Worm (Caenorhabditis elegans) whole organism, L1 larva: ENCODE data around the gene his-24.

Experiments
- C04F5.9 ChIP-seq: sonication (generic microtip); optimal IDR thresholded peaks from 2 replicates; lab custom pipeline; 2016; ENCODE audit warnings: missing genetic modification characterization, missing compliant biosample characterization
- C16A3.4 ChIP-seq: fragments of 150-350 bp; optimal IDR thresholded peaks from 2 replicates; lab custom pipeline; 2014; ENCODE audit warnings: missing biosample characterization, missing genetic modification characterization
- F16B12.6 ChIP-seq: fragments of 150-350 bp; optimal IDR thresholded peaks from 2 replicates; lab custom pipeline; 2014; ENCODE audit warnings: missing biosample characterization, missing genetic modification characterization
- alr-1 ChIP-seq: fragments of 200-800 bp; sonication (Bioruptor generic); optimal IDR thresholded peaks from 2 replicates; lab custom pipeline; 2018; ENCODE audit warnings: borderline replicate concordance, mild to moderate bottlenecking, missing genetic modification characterization, missing compliant biosample characterization
- aly-2 ChIP-seq: fragments of 150-350 bp; optimal IDR thresholded peaks from 2 replicates; lab custom pipeline; 2014; ENCODE audit warnings: missing biosample characterization, missing genetic modification characterization
- blmp-1 ChIP-seq: fragments of 150-350 bp; optimal IDR thresholded peaks from 2 replicates; lab custom pipeline; 2014; ENCODE audit warnings: missing biosample characterization, missing genetic modification characterization
- ceh-8 ChIP-seq: fragments of 200-800 bp; sonication (Bioruptor generic); optimal IDR thresholded peaks from 2 replicates; lab custom pipeline; 2018; ENCODE audit warnings: mild to moderate bottlenecking, missing genetic modification characterization, moderate library complexity, missing compliant biosample characterization
- ceh-82 ChIP-seq, 3 experiments: fragments of 150-350 bp in 1 of 3; sonication (generic microtip) in 2 of 3; optimal IDR thresholded peaks; 2 replicates each; lab custom pipeline; 2014 to 2017; ENCODE audit warnings: missing biosample characterization in 3 of 3, missing genetic modification characterization in 3 of 3
- ces-1 ChIP-seq: fragments of 150-350 bp; optimal IDR thresholded peaks from 2 replicates; lab custom pipeline; 2014; ENCODE audit warnings: missing biosample characterization, missing genetic modification reagents, missing genetic modification characterization
- dsc-1 ChIP-seq: sonication (generic microtip); optimal IDR thresholded peaks from 2 replicates; lab custom pipeline; 2016; ENCODE audit warnings: mild to moderate bottlenecking, missing genetic modification characterization, missing compliant biosample characterization
- efl-1 ChIP-seq, 4 experiments: fragments of 150-350 bp; optimal IDR thresholded peaks in 3 of 4; peaks in 1 of 4; 1 replicate in 1 of 4; 2 replicates in 3 of 4; lab custom pipeline; 2014; ENCODE audit warnings: missing biosample characterization in 2 of 4, missing genetic modification characterization in 2 of 4, missing genetic modification reagents in 2 of 4
- efl-3 ChIP-seq: fragments of 200-800 bp; sonication (Bioruptor generic); optimal IDR thresholded peaks from 2 replicates; lab custom pipeline; 2018; ENCODE audit warnings: mild to moderate bottlenecking, missing genetic modification characterization, missing compliant biosample characterization
- egl-13 ChIP-seq: sonication (generic microtip); optimal IDR thresholded peaks from 2 replicates; lab custom pipeline; 2016; ENCODE audit warnings: missing genotype, missing genetic modification reagents, missing genetic modification characterization, missing compliant biosample characterization
- egl-27 ChIP-seq, 2 experiments: fragments of 150-350 bp in 1 of 2; sonication (generic microtip); optimal IDR thresholded peaks; 3 replicates each; lab custom pipeline; 2017 to 2018; ENCODE audit warnings: missing biosample characterization in 2 of 2, missing genetic modification characterization in 2 of 2, missing genetic modification reagents in 2 of 2
- elt-2 ChIP-seq: sonication (generic microtip); optimal IDR thresholded peaks from 2 replicates; lab custom pipeline; 2016; ENCODE audit warnings: missing genetic modification characterization, mild to moderate bottlenecking, inconsistent platforms, missing compliant biosample characterization, missing genetic modification reagents
- elt-3 ChIP-seq, 6 experiments: fragments of 150-350 bp in 1 of 6; sonication (generic microtip); optimal IDR thresholded peaks; 2 replicates each; lab custom pipeline; 2017 to 2018; ENCODE audit warnings: missing biosample characterization in 6 of 6, missing genetic modification characterization in 6 of 6, inconsistent platforms in 1 of 6
- ets-5 ChIP-seq: fragments of 200-800 bp; sonication (Bioruptor generic); IDR thresholded peaks from 2 replicates; pipeline ENCODE4 v1.3.6; 2022; ENCODE audit warnings: missing genetic modification characterization, missing compliant biosample characterization
- fkh-4 ChIP-seq: sonication (generic microtip); optimal IDR thresholded peaks from 2 replicates; lab custom pipeline; 2016; ENCODE audit warnings: missing compliant biosample characterization, missing genetic modification characterization, borderline replicate concordance
- fos-1 ChIP-seq: fragments of 150-350 bp; optimal IDR thresholded peaks from 2 replicates; lab custom pipeline; 2014; ENCODE audit warnings: missing biosample characterization, missing genetic modification characterization
- grh-1 ChIP-seq: fragments of 200-800 bp; sonication (Bioruptor generic); IDR thresholded peaks from 2 replicates; pipeline ENCODE4 v1.3.6; 2022; ENCODE audit warnings: missing genetic modification reagents, missing genetic modification characterization, missing compliant biosample characterization
- hlh-4 ChIP-seq: sonication (generic microtip); optimal IDR thresholded peaks from 2 replicates; lab custom pipeline; 2016; ENCODE audit warnings: mild to moderate bottlenecking, missing genetic modification characterization, missing compliant biosample characterization
- hpl-2 ChIP-seq: fragments of 150-350 bp; optimal IDR thresholded peaks from 2 replicates; lab custom pipeline; 2014; ENCODE audit warnings: missing biosample characterization, missing genetic modification reagents, missing genetic modification characterization
- isw-1 ChIP-seq: fragments of 200-800 bp; sonication (Bioruptor generic); IDR thresholded peaks from 2 replicates; pipeline ENCODE4 v1.3.6; 2022; ENCODE audit warnings: missing genetic modification characterization, missing compliant biosample characterization
- lin-35 ChIP-seq, 2 experiments: fragments of 150-350 bp; optimal IDR thresholded peaks; 2 replicates each; lab custom pipeline; 2014; ENCODE audit warnings: missing biosample characterization in 2 of 2, missing genetic modification characterization in 2 of 2, missing genetic modification reagents in 2 of 2
- lir-3 ChIP-seq: sonication (generic microtip); optimal IDR thresholded peaks from 2 replicates; lab custom pipeline; 2016; ENCODE audit warnings: mild to moderate bottlenecking, missing genetic modification characterization, moderate library complexity, missing compliant biosample characterization; ENCODE audit not compliant: poor library complexity
- lsy-2 ChIP-seq, 2 experiments: fragments of 150-350 bp; optimal IDR thresholded peaks; 2 replicates each; lab custom pipeline; 2014; ENCODE audit warnings: missing biosample characterization in 2 of 2, missing genetic modification characterization in 2 of 2
- mdl-1 ChIP-seq, 2 experiments: fragments of 150-350 bp; optimal IDR thresholded peaks; 2 replicates each; lab custom pipeline; 2014 to 2017; ENCODE audit warnings: missing biosample characterization in 2 of 2, missing genetic modification characterization in 2 of 2, inconsistent platforms in 1 of 2
- mef-2 ChIP-seq: fragments of 150-350 bp; optimal IDR thresholded peaks from 2 replicates; lab custom pipeline; 2014; ENCODE audit warnings: missing biosample characterization, missing genetic modification characterization
- mep-1 ChIP-seq: fragments of 150-350 bp; optimal IDR thresholded peaks from 2 replicates; lab custom pipeline; 2014; ENCODE audit warnings: missing biosample characterization, missing genetic modification characterization
- nhr-11 ChIP-seq: fragments of 150-350 bp; optimal IDR thresholded peaks from 2 replicates; lab custom pipeline; 2014; ENCODE audit warnings: missing biosample characterization, missing genetic modification characterization
- nhr-12 ChIP-seq: sonication (generic microtip); optimal IDR thresholded peaks from 2 replicates; lab custom pipeline; 2017; ENCODE audit warnings: missing biosample characterization, missing genetic modification characterization
- nhr-19 ChIP-seq: fragments of 200-800 bp; sonication (Bioruptor generic); conservative IDR thresholded peaks from 2 replicates; pipeline ENCODE4 v1.3.6; 2022; ENCODE audit warnings: missing genetic modification characterization, missing compliant biosample characterization
- nhr-28 ChIP-seq: fragments of 150-350 bp; optimal IDR thresholded peaks from 2 replicates; lab custom pipeline; 2014; ENCODE audit warnings: missing biosample characterization, missing genetic modification characterization
- nhr-47 ChIP-seq: sonication (generic microtip); optimal IDR thresholded peaks from 2 replicates; lab custom pipeline; 2016; ENCODE audit warnings: mild to moderate bottlenecking, missing genetic modification characterization, moderate library complexity, missing compliant biosample characterization
- nhr-71 ChIP-seq: sonication (generic microtip); optimal IDR thresholded peaks from 2 replicates; lab custom pipeline; 2016; ENCODE audit warnings: mild to moderate bottlenecking, missing genetic modification characterization, moderate library complexity, missing compliant biosample characterization
- nhr-84 ChIP-seq: sonication (generic microtip); optimal IDR thresholded peaks from 2 replicates; lab custom pipeline; 2017; ENCODE audit warnings: missing biosample characterization, missing genetic modification characterization
- nhr-85 ChIP-seq: sonication (generic microtip); peaks from one replicate; lab custom pipeline; 2016; ENCODE audit warnings: missing genetic modification characterization, inconsistent platforms, missing compliant biosample characterization
- nhr-90 ChIP-seq: sonication (generic microtip); optimal IDR thresholded peaks from 2 replicates; lab custom pipeline; 2016; ENCODE audit warnings: mild to moderate bottlenecking, missing genetic modification characterization, missing compliant biosample characterization; ENCODE audit not compliant: poor library complexity
- pax-3 ChIP-seq: fragments of 200-800 bp; sonication (Bioruptor generic); optimal IDR thresholded peaks from 2 replicates; lab custom pipeline; 2018; ENCODE audit warnings: mild to moderate bottlenecking, missing genetic modification characterization, moderate library complexity, missing compliant biosample characterization
- pqm-1 ChIP-seq: sonication (generic microtip); optimal IDR thresholded peaks from 3 replicates; lab custom pipeline; 2017; ENCODE audit warnings: missing biosample characterization, missing genetic modification characterization
- rnt-1 ChIP-seq: sonication (generic microtip); optimal IDR thresholded peaks from 2 replicates; lab custom pipeline; 2016; ENCODE audit warnings: mild to moderate bottlenecking, missing genetic modification characterization, moderate library complexity, missing compliant biosample characterization
- skn-1 ChIP-seq: fragments of 150-350 bp; optimal IDR thresholded peaks from 2 replicates; lab custom pipeline; 2014; ENCODE audit warnings: missing biosample characterization, missing genetic modification characterization
- snpc-4 ChIP-seq: fragments of 150-350 bp; optimal IDR thresholded peaks from 2 replicates; lab custom pipeline; 2014; ENCODE audit warnings: missing biosample characterization, missing genetic modification characterization
- sptf-1 ChIP-seq: fragments of 150-350 bp; optimal IDR thresholded peaks from 2 replicates; lab custom pipeline; 2014; ENCODE audit warnings: missing biosample characterization, missing genetic modification characterization
- sup-37 ChIP-seq: fragments of 200-800 bp; sonication (Bioruptor generic); optimal IDR thresholded peaks from 2 replicates; lab custom pipeline; 2018; ENCODE audit warnings: mild to moderate bottlenecking, missing genetic modification characterization, missing compliant biosample characterization
- swsn-7 ChIP-seq: sonication (generic microtip); optimal IDR thresholded peaks from 2 replicates; lab custom pipeline; 2016; ENCODE audit warnings: missing genetic modification characterization, missing compliant biosample characterization
- tbx-2 ChIP-seq: sonication (generic microtip); optimal IDR thresholded peaks from 2 replicates; lab custom pipeline; 2016; ENCODE audit warnings: missing genetic modification characterization, missing compliant biosample characterization
- unc-130 ChIP-seq: fragments of 150-350 bp; optimal IDR thresholded peaks from 2 replicates; lab custom pipeline; 2017; ENCODE audit warnings: missing biosample characterization, missing genetic modification characterization, inconsistent platforms
- unc-86 ChIP-seq: sonication (generic microtip); optimal IDR thresholded peaks from 2 replicates; lab custom pipeline; 2016; ENCODE audit warnings: missing genetic modification characterization, missing compliant biosample characterization
- unc-98 ChIP-seq: fragments of 200-800 bp; sonication (Bioruptor generic); IDR thresholded peaks from 2 replicates; pipeline ENCODE4 v1.3.6; 2022; ENCODE audit warnings: missing genetic modification characterization, missing compliant biosample characterization
- xbp-1 ChIP-seq: sonication (generic microtip); optimal IDR thresholded peaks from 2 replicates; lab custom pipeline; 2016; ENCODE audit warnings: missing genetic modification characterization, missing compliant biosample characterization
- zag-1 ChIP-seq: fragments of 150-350 bp; optimal IDR thresholded peaks from 2 replicates; lab custom pipeline; 2014; ENCODE audit warnings: missing biosample characterization, missing genetic modification characterization
- ztf-4 ChIP-seq: fragments of 150-350 bp; optimal IDR thresholded peaks from 2 replicates; lab custom pipeline; 2014; ENCODE audit warnings: missing biosample characterization, missing genetic modification characterization

The his-24 gene

ce11 chrX:14489945-14490344 is at the start of gene his-24:
Gene his-24 (plus strand): TSS chrX:14490094.
- no peak for TF ChIP-seq lir-3 (tag; lab: Kevin White, UChicago)
- peak; percentile 51 for TF ChIP-seq unc-86 (tag; lab: Kevin White, UChicago)
- no peak for TF ChIP-seq nhr-11 (tag; lab: Kevin White, UChicago)
- TF ChIP-seq ceh-8, result peak; percentile 52
- no peak for TF ChIP-seq nhr-28 (tag; lab: Kevin White, UChicago)
- no peak for TF ChIP-seq ces-1 (GFP tag; lab: Kevin White, UChicago)
- TF ChIP-seq dsc-1 (tag; lab: Kevin White, UChicago), result peak; percentile 58
- no peak for TF ChIP-seq ztf-4 (tag; lab: Kevin White, UChicago)
- TF ChIP-seq efl-1 (optimal IDR thresholded peaks at IDR 0.05; lab: Kevin White, UChicago), result peak; percentile 46 to 48
- TF ChIP-seq efl-1 (GFP tag; optimal IDR thresholded peaks at IDR 0.05 in 1 of 2; lab: Kevin White, UChicago), result peak in 1 of 2 experiments; percentile 53
- TF ChIP-seq C16A3.4 (tag; lab: Kevin White, UChicago), result peak; percentile 80
- TF ChIP-seq C04F5.9 (tag; lab: Kevin White, UChicago), result peak; percentile 33
- peak; percentile 52 to 66 for TF ChIP-seq lsy-2 (tag; optimal IDR thresholded peaks at IDR 0.05; lab: Kevin White, UChicago)
- peak; percentile 68 for TF ChIP-seq grh-1
- TF ChIP-seq pqm-1 (tag; lab: Kevin White, UChicago), result no peak
- TF ChIP-seq xbp-1 (tag; lab: Kevin White, UChicago), result peak; percentile 68
- TF ChIP-seq hpl-2, result no peak
- TF ChIP-seq nhr-71 (tag; lab: Kevin White, UChicago), result peak; percentile 84
- peak; percentile 39 to 73 for TF ChIP-seq lin-35 (GFP tag; optimal IDR thresholded peaks at IDR 0.05; lab: Kevin White, UChicago)
- peak; percentile 43 for TF ChIP-seq skn-1 (tag; lab: Kevin White, UChicago)
- no peak for TF ChIP-seq hlh-4 (tag; lab: Kevin White, UChicago)
- peak; percentile 45 to 87 (median 48) for TF ChIP-seq ceh-82 (tag; optimal IDR thresholded peaks at IDR 0.05; lab: Kevin White, UChicago)
- TF ChIP-seq efl-3, result peak; percentile 39
- TF ChIP-seq egl-27 (tag; optimal IDR thresholded peaks at IDR 0.05; lab: Kevin White, UChicago), result no peak
- no peak for TF ChIP-seq nhr-84
- no peak for TF ChIP-seq mef-2 (tag; lab: Kevin White, UChicago)
- TF ChIP-seq aly-2 (tag; lab: Kevin White, UChicago), result no peak
- TF ChIP-seq alr-1 (tag; lab: Kevin White, UChicago), result no peak
- TF ChIP-seq tbx-2 (tag; lab: Kevin White, UChicago), result peak; percentile 72
- TF ChIP-seq swsn-7, result peak; percentile 97
- TF ChIP-seq elt-2 (tag; lab: Kevin White, UChicago), result no peak
- no peak for TF ChIP-seq fkh-4 (tag; lab: Kevin White, UChicago)
- peak; percentile 75 for TF ChIP-seq rnt-1
- TF ChIP-seq ets-5 (GFP tag; lab: Robert Waterston, UW), result no peak
- TF ChIP-seq isw-1, result no peak; the same call in 1 of the 2 replicates
- peak; percentile 28 for TF ChIP-seq F16B12.6 (tag; lab: Kevin White, UChicago)
- TF ChIP-seq unc-130 (tag; lab: Kevin White, UChicago), result no peak
- TF ChIP-seq nhr-19, result peak; percentile 75
- no peak for TF ChIP-seq nhr-12 (tag; lab: Kevin White, UChicago)
- peak; percentile 62 for TF ChIP-seq nhr-90 (tag; lab: Kevin White, UChicago)
- peak; percentile 85 for TF ChIP-seq nhr-85 (tag; lab: Kevin White, UChicago)
- no peak for TF ChIP-seq unc-98 (GFP tag; lab: Robert Waterston, UW)
- peak; percentile 87 for TF ChIP-seq nhr-47 (tag; lab: Kevin White, UChicago)
- peak; percentile 35 for TF ChIP-seq mep-1 (tag; lab: Kevin White, UChicago)
- TF ChIP-seq elt-3 (tag; optimal IDR thresholded peaks at IDR 0.05; lab: Kevin White, UChicago), result peak in 2 of 6 experiments; percentile 9 to 56
- TF ChIP-seq snpc-4 (tag; lab: Kevin White, UChicago), result peak; percentile 54
- no peak for TF ChIP-seq egl-13 (tag; lab: Kevin White, UChicago)
- TF ChIP-seq pax-3, result peak; percentile 18
- peak; percentile 43 for TF ChIP-seq sup-37 (GFP tag; lab: Kevin White, UChicago)
- TF ChIP-seq mdl-1 (tag; optimal IDR thresholded peaks at IDR 0.05; lab: Kevin White, UChicago), result peak in 1 of 2 experiments; percentile 46
- TF ChIP-seq zag-1 (tag; lab: Kevin White, UChicago), result no peak
- TF ChIP-seq fos-1, result peak; percentile 12
- no peak for TF ChIP-seq sptf-1 (tag; lab: Kevin White, UChicago)
- TF ChIP-seq blmp-1 (tag; lab: Kevin White, UChicago), result peak; percentile 5
